Worm (Caenorhabditis elegans) whole organism, late embryonic: ENCODE data around the gene F43C11.10.

Source experiments
- T23F11.4 ChIP-seq: fragments of 200-800 bp; sonication (Bioruptor generic); optimal IDR thresholded peaks from 2 replicates; lab custom pipeline; 2018; ENCODE audit warnings: mild to moderate bottlenecking, missing genetic modification characterization, missing compliant biosample characterization
- ama-1 ChIP-seq: fragments of 150-350 bp; optimal IDR thresholded peaks from 2 replicates; lab custom pipeline; 2014
- ceh-19 ChIP-seq: fragments of 200-800 bp; sonication (Bioruptor generic); optimal IDR thresholded peaks from 2 replicates; lab custom pipeline; 2018; ENCODE audit warnings: mild to moderate bottlenecking, missing genetic modification characterization, missing compliant biosample characterization
- ceh-24 ChIP-seq: sonication (generic microtip); optimal IDR thresholded peaks from 2 replicates; lab custom pipeline; 2016; ENCODE audit warnings: mild to moderate bottlenecking, missing genetic modification characterization, missing compliant biosample characterization
- ceh-31 ChIP-seq: sonication (generic microtip); optimal IDR thresholded peaks from 2 replicates; lab custom pipeline; 2016; ENCODE audit warnings: missing genetic modification characterization, missing compliant biosample characterization
- ceh-9 ChIP-seq: sonication (generic microtip); optimal IDR thresholded peaks from 2 replicates; lab custom pipeline; 2016; ENCODE audit warnings: mild to moderate bottlenecking, missing genetic modification characterization, inconsistent platforms, missing compliant biosample characterization
- elt-2 ChIP-seq: sonication (generic microtip); optimal IDR thresholded peaks from 2 replicates; lab custom pipeline; 2016; ENCODE audit warnings: missing genetic modification reagents, missing genetic modification characterization, missing compliant biosample characterization
- hlh-15 ChIP-seq: sonication (generic microtip); optimal IDR thresholded peaks from 2 replicates; lab custom pipeline; 2016; ENCODE audit warnings: missing genetic modification characterization, missing compliant biosample characterization
- lin-11 ChIP-seq: fragments of 200-800 bp; sonication (Bioruptor generic); optimal IDR thresholded peaks from 2 replicates; lab custom pipeline; 2018; ENCODE audit warnings: mild to moderate bottlenecking, missing genetic modification characterization, missing compliant biosample characterization
- nhr-11 ChIP-seq: fragments of 150-350 bp; optimal IDR thresholded peaks from 2 replicates; lab custom pipeline; 2014; ENCODE audit warnings: missing biosample characterization, missing genetic modification characterization
- ref-2 ChIP-seq: sonication (generic microtip); optimal IDR thresholded peaks from 2 replicates; lab custom pipeline; 2016; ENCODE audit warnings: missing genetic modification characterization, missing compliant biosample characterization
- rnt-1 ChIP-seq: sonication (generic microtip); optimal IDR thresholded peaks from 2 replicates; lab custom pipeline; 2016; ENCODE audit warnings: missing genetic modification characterization, missing compliant biosample characterization
- tbx-7 ChIP-seq: sonication (generic microtip); optimal IDR thresholded peaks from 2 replicates; lab custom pipeline; 2016; ENCODE audit warnings: missing genotype, missing genetic modification characterization, missing compliant biosample characterization

ce11 chrII:2395864-2396263 lies 43.4 kb upstream of the F43C11.10 start, which contains the start of gene F16G10.13:
- TF ChIP-seq elt-2 (tag; lab: Kevin White, UChicago): no peak
- no peak for TF ChIP-seq rnt-1
- TF ChIP-seq tbx-7 (tag; lab: Kevin White, UChicago): no peak
- TF ChIP-seq ama-1: no peak
- no peak for TF ChIP-seq ref-2 (tag; lab: Kevin White, UChicago)
- no peak for TF ChIP-seq hlh-15 (tag; lab: Kevin White, UChicago)
- no peak for TF ChIP-seq ceh-9 (tag; lab: Kevin White, UChicago)
- TF ChIP-seq ceh-31 (tag; lab: Kevin White, UChicago): no peak
- TF ChIP-seq T23F11.4: no peak
- no peak for TF ChIP-seq ceh-19 (GFP tag; lab: Kevin White, UChicago)
- TF ChIP-seq lin-11: no peak
- TF ChIP-seq ceh-24 (tag; lab: Kevin White, UChicago): no peak
- no peak for TF ChIP-seq nhr-11 (tag; lab: Kevin White, UChicago)
